Worm (Caenorhabditis elegans): ENCODE results near the gene twk-32.

Gene twk-32

ce11 chrV:13762426-13763127 lies 33.9 kb upstream of the twk-32 start, which contains the start of gene F20G2.6:
Gene F20G2.6 (plus strand): TSS chrV:13763077.
- TF ChIP-seq sdc-2 (tag; optimal IDR thresholded peaks at IDR 0.05) (no peak), ttx-3 (tag; optimal IDR thresholded peaks at IDR 0.05) (no peak), unc-3 (GFP tag; conservative IDR thresholded peaks at IDR 0.05) (no peak), unc-3 (tag; optimal IDR thresholded peaks at IDR 0.05) (no peak), madf-2 (tag; optimal IDR thresholded peaks at IDR 0.05) (no peak), C08G9.2 (tag; optimal IDR thresholded peaks at IDR 0.05) (no peak), hlh-6 (tag; optimal IDR thresholded peaks at IDR 0.05) (no peak), lin-11 (tag; optimal IDR thresholded peaks at IDR 0.05) (no peak), Y22D7AL.16 (tag; optimal IDR thresholded peaks at IDR 0.05) (no peak), C38D4.7 (GFP tag; optimal IDR thresholded peaks at IDR 0.05) (no peak), hlh-15 (tag; optimal IDR thresholded peaks at IDR 0.05) (no peak), ztf-16 (tag; optimal IDR thresholded peaks at IDR 0.05) (no peak)

DNA sequence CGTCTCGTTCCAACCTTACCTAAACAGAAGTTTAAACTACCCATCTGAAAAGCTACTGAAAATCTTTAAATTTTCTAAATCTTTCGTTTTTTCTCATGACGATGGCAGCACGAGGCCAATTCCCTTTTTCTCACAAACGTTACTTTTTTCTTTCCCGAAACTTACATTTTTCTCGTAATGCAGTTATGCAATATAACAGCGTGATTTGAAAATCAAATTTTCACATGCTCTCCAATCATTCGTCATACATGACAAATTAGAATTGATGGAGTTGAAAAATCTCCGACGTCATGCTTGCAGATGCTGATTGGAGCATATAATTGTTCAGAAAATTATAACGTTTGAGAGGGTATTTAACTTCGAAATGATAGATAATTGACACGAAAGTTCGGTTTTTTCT lies 32.7 kb upstream of the twk-32 start:
- TF ChIP-seq pha-4 (tag; optimal IDR thresholded peaks at IDR 0.05) (no peak), fkh-6 (tag; optimal IDR thresholded peaks at IDR 0.05) (no peak), hlh-6 (tag; optimal IDR thresholded peaks at IDR 0.05) (no peak), F13H6.1 (tag; optimal IDR thresholded peaks at IDR 0.05) (no peak), odd-2 (tag; optimal IDR thresholded peaks at IDR 0.05) (no peak), ceh-14 (tag; optimal IDR thresholded peaks at IDR 0.05) (no peak), nfya-1 (tag; optimal IDR thresholded peaks at IDR 0.05) (no peak), dmd-4 (tag; optimal IDR thresholded peaks at IDR 0.05; ENCODE audit: borderline replicate concordance) (no peak)

DNA sequence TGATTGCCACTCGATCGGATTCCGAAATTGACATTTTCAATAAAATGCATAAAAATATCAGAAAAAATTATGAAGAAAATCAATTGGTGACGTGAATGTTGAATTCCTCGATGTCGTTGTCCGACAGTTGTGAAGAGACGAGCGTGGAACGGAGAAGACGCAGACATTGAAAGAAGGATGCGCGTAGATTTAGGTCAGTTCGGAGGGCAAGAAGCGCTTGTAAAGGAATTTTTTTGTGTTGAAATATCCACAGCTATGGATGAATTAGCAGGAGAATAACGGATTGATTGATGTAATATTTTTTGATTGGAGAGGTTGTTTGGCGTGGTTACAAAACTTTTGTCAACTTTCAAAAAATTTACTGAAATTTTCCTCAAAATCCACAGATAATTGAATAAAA lies 28.1 kb upstream of the twk-32 start, which contains the start of gene F20G2.3:
Gene F20G2.3 (minus strand): TSS at position 101 of the 400 bp plus-strand sequence.
- no peak for TF ChIP-seq unc-42 (tag; optimal IDR thresholded peaks at IDR 0.05)
- no peak for TF ChIP-seq ztf-16 (tag; optimal IDR thresholded peaks at IDR 0.05)
- TF ChIP-seq elt-4 (tag; optimal IDR thresholded peaks at IDR 0.05): no peak
- no peak for TF ChIP-seq pha-2 (tag; optimal IDR thresholded peaks at IDR 0.05)
- no peak for TF ChIP-seq ref-2 (tag; optimal IDR thresholded peaks at IDR 0.05)
- TF ChIP-seq nfya-1 (tag; optimal IDR thresholded peaks at IDR 0.05): no peak
- TF ChIP-seq syd-9 (tag; optimal IDR thresholded peaks at IDR 0.05): no peak
- no peak for TF ChIP-seq hlh-8 (tag; optimal IDR thresholded peaks at IDR 0.05)
- no peak for TF ChIP-seq pqm-1 (tag; optimal IDR thresholded peaks at IDR 0.05)
- no peak for TF ChIP-seq odd-2 (tag; optimal IDR thresholded peaks at IDR 0.05)
- no peak for TF ChIP-seq C38D4.7 (GFP tag; optimal IDR thresholded peaks at IDR 0.05)
- no peak for TF ChIP-seq sox-4 (tag; optimal IDR thresholded peaks at IDR 0.05)
- no peak for TF ChIP-seq dmd-4 (tag; optimal IDR thresholded peaks at IDR 0.05; ENCODE audit: borderline replicate concordance)
- TF ChIP-seq hlh-6 (tag; optimal IDR thresholded peaks at IDR 0.05): no peak
- no peak for TF ChIP-seq ceh-31 (tag; optimal IDR thresholded peaks at IDR 0.05)
- TF ChIP-seq rnt-1 (tag; optimal IDR thresholded peaks at IDR 0.05): no peak

- TF ChIP-seq lin-11 (tag; optimal IDR thresholded peaks at IDR 0.05) (no peak), ttx-3 (tag; optimal IDR thresholded peaks at IDR 0.05) (no peak), ceh-31 (tag; optimal IDR thresholded peaks at IDR 0.05) (no peak), ama-1 (optimal IDR thresholded peaks at IDR 0.05) (no peak), nfya-1 (tag; optimal IDR thresholded peaks at IDR 0.05) (no peak), tbx-7 (tag; optimal IDR thresholded peaks at IDR 0.05) (no peak)
Observed at ce11 chrV:13768941-13769436, 27.5 kb upstream of the twk-32 start, which contains the start of gene nas-24. Gene nas-24 (plus strand): TSS chrV:13769386.

DNA sequence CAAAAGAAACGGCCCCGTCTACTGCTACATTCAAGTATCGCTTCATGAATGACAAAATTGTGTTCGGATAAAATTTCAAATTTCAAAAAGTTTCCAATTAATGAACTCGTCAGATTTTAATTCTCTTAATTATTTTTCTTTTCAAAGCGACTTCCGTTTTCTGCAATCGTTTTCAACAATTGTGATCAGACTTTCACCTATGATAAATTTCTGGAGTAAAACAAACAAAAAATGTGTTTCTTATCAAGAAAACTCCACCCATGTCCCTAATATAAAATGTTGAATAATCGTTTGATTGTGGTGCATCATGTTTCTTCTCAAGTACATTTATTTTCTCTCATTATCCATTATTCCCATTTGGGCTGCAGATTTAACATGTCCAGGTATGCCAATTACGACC lies 25.2 kb upstream of the twk-32 start, which contains the start of gene F20G2.5:
Gene F20G2.5 (plus strand): TSS at position 301 of the 400 bp plus-strand sequence.
- TF ChIP-seq hlh-30 (tag; optimal IDR thresholded peaks at IDR 0.05; ENCODE audit: insufficient read depth): no peak
- TF ChIP-seq unc-55 (GFP tag; optimal IDR thresholded peaks at IDR 0.05): no peak
- TF ChIP-seq tbx-7 (tag; optimal IDR thresholded peaks at IDR 0.05): no peak
- no peak for TF ChIP-seq K09A11.1 (tag; optimal IDR thresholded peaks at IDR 0.05; ENCODE audit: insufficient read depth)
- TF ChIP-seq ref-2 (tag; optimal IDR thresholded peaks at IDR 0.05): no peak
- TF ChIP-seq dmd-4 (tag; optimal IDR thresholded peaks at IDR 0.05; ENCODE audit: borderline replicate concordance): no peak
- no peak for TF ChIP-seq ceh-22 (tag; optimal IDR thresholded peaks at IDR 0.05)
- no peak for TF ChIP-seq Y22D7AL.16 (tag; optimal IDR thresholded peaks at IDR 0.05)
- no peak for TF ChIP-seq sdc-2 (tag; optimal IDR thresholded peaks at IDR 0.05)

All from whole organism, late embryonic.